Fruit fly (Drosophila melanogaster): Measurements from ENCODE around the gene CG15824.

The CG15824 gene

DNA sequence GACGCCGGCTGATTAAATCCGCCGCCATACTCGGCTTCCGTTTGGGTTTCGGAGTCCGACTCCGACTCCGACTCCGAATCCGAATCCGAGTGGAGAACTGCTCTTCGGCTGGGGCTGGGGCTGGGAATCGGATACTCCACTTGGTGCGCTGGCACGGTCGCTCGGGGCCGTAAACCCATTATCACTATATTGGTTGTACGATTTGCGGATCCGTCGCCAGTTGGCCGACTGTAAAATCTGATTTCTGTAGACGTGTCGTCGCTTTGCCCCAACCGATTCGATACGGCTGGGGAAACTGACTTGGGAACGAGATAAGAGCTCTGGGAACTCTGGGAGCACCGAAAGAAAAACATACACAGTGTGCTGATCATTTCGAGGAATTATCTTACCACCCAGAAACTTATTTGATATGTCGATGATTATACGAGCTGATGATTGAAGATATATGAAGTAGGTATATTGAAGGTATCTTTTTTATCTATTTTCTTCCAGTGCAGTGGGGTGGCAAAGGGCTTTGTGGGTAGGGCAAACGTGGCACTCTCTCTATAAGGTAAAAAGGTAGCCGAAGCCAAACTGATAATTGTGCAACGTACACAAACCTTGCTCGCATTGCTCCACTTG, 26.9 kb downstream of the CG15824 start:
- TF ChIP-seq pan (optimal IDR thresholded peaks at IDR 0.05): no peak
- no peak for TF ChIP-seq Rel (GFP tag; optimal IDR thresholded peaks at IDR 0.05)
- no peak for TF ChIP-seq Rel (tag; optimal IDR thresholded peaks at IDR 0.05)
- no peak for TF ChIP-seq h (GFP tag; optimal IDR thresholded peaks at IDR 0.05)
- no peak for TF ChIP-seq Vsx2 (GFP tag; optimal IDR thresholded peaks at IDR 0.05; ENCODE audit: partially characterized antibody)
- no peak for TF ChIP-seq jim (GFP tag; optimal IDR thresholded peaks at IDR 0.05)
- no peak for TF ChIP-seq HLH106 (tag; optimal IDR thresholded peaks at IDR 0.05)
- TF ChIP-seq dsf (GFP tag; optimal IDR thresholded peaks at IDR 0.05; ENCODE audit: borderline replicate concordance): no peak
- peak; percentile 47 for TF ChIP-seq Hnf4 (GFP tag; optimal IDR thresholded peaks at IDR 0.05)
- TF ChIP-seq Abd-B (GFP tag; optimal IDR thresholded peaks at IDR 0.05): no peak
- TF ChIP-seq Jra (GFP tag; optimal IDR thresholded peaks at IDR 0.05): no peak
- peak; percentile 86 for TF ChIP-seq CrebA (GFP tag; optimal IDR thresholded peaks at IDR 0.05; ENCODE audit: borderline replicate concordance)
- peak; percentile 23 for TF ChIP-seq Sp1 (GFP tag; optimal IDR thresholded peaks at IDR 0.05)
- peak in 1 of 2 experiments; percentile 40 for TF ChIP-seq foxo (GFP tag; optimal IDR thresholded peaks at IDR 0.05)
- TF ChIP-seq Hr78 (GFP tag; optimal IDR thresholded peaks at IDR 0.05): no peak
- no peak for TF ChIP-seq woc (GFP tag; optimal IDR thresholded peaks at IDR 0.05)
- peak; percentile 72 for TF ChIP-seq fru (GFP tag; optimal IDR thresholded peaks at IDR 0.05)
- no peak for TF ChIP-seq brk (GFP tag; optimal IDR thresholded peaks at IDR 0.05)
- TF ChIP-seq CG32264 (GFP tag; optimal IDR thresholded peaks at IDR 0.05): no peak
- peak; percentile 34 for TF ChIP-seq rgr (GFP tag; optimal IDR thresholded peaks at IDR 0.05)
- TF ChIP-seq dl (GFP tag; optimal IDR thresholded peaks at IDR 0.05; ENCODE audit: insufficient read depth in 1 of 2, partially characterized antibody in 2 of 2): no peak
- no peak for TF ChIP-seq ey (GFP tag; optimal IDR thresholded peaks at IDR 0.05)
- no peak for TF ChIP-seq CG9705 (GFP tag; optimal IDR thresholded peaks at IDR 0.05)
- no peak for TF ChIP-seq sv (GFP tag; optimal IDR thresholded peaks at IDR 0.05)
- no peak for TF ChIP-seq Dfd (GFP tag; optimal IDR thresholded peaks at IDR 0.05)
- no peak for TF ChIP-seq Dif (GFP tag; optimal IDR thresholded peaks at IDR 0.05; ENCODE audit: partially characterized antibody)
- TF ChIP-seq dmrt93B (GFP tag; optimal IDR thresholded peaks at IDR 0.05): no peak
- TF ChIP-seq GATAd (GFP tag; optimal IDR thresholded peaks at IDR 0.05): no peak
- TF ChIP-seq OdsH (GFP tag; optimal IDR thresholded peaks at IDR 0.05): peak; percentile 65
- no peak for TF ChIP-seq Hr83 (GFP tag; optimal IDR thresholded peaks at IDR 0.05; ENCODE audit: poor library complexity, severe bottlenecking)
- no peak for TF ChIP-seq Myc (optimal IDR thresholded peaks at IDR 0.05)
- no peak for TF ChIP-seq sage (GFP tag; optimal IDR thresholded peaks at IDR 0.05)
- TF ChIP-seq usp (GFP tag; optimal IDR thresholded peaks at IDR 0.05): no peak
- TF ChIP-seq tai (GFP tag; optimal IDR thresholded peaks at IDR 0.05): no peak
- TF ChIP-seq lola (GFP tag; optimal IDR thresholded peaks at IDR 0.05): no peak
- no peak for TF ChIP-seq Mio (GFP tag; optimal IDR thresholded peaks at IDR 0.05)
- peak; percentile 46 for TF ChIP-seq br (GFP tag; optimal IDR thresholded peaks at IDR 0.05)
- no peak for TF ChIP-seq N (GFP tag; optimal IDR thresholded peaks at IDR 0.05)
- TF ChIP-seq psq (GFP tag; optimal IDR thresholded peaks at IDR 0.05): peak; percentile 4

DNA sequence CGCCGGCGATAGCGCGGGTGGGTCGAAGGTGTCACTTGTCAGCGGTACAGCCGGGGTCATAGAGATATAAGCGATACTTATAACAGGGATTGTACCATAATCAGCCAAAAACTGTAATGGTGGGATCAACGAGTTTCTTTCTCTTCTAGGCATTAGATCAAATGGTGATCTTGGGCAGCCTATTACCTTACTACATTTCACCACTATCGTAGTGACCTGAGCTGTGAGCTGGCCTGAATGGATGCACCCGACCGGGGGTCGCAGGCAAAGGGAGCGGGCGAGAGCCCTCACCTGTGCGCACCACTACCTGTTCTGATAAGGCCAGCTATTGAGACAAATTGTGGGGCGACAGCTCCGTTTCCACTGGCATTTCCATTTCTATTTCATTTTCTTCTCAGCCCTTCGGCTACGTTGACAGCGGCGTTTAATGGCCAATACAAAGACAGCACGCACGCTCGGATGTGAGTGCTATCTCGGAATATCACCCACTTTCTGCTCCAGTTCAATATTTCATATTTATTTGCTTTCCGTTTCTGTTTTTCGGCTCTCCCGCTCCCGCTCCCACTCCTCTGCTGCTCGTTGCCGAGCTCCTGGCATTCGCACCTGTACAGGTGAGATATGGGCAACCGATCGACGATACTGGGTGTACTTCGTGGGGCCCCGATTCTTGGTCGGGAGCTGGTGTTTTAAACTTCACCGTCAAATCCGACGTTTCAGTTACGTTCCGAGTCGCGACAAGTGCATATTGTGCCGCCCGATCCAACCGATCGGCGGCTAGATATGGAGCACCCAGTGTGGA, 28.1 kb downstream of the CG15824 start:
- TF ChIP-seq Hnf4 (GFP tag; optimal IDR thresholded peaks at IDR 0.05) (no peak), CG32264 (GFP tag; optimal IDR thresholded peaks at IDR 0.05) (no peak), OdsH (GFP tag; optimal IDR thresholded peaks at IDR 0.05) (no peak), sv (GFP tag; optimal IDR thresholded peaks at IDR 0.05) (peak; percentile 22), Abd-B (GFP tag; optimal IDR thresholded peaks at IDR 0.05) (no peak), rgr (GFP tag; optimal IDR thresholded peaks at IDR 0.05) (peak; percentile 8), Hr83 (GFP tag; optimal IDR thresholded peaks at IDR 0.05; ENCODE audit: poor library complexity, severe bottlenecking) (peak; percentile 65), Dfd (GFP tag; optimal IDR thresholded peaks at IDR 0.05) (no peak), fru (GFP tag; optimal IDR thresholded peaks at IDR 0.05) (peak; percentile 43), foxo (GFP tag; optimal IDR thresholded peaks at IDR 0.05) (peak in 1 of 2 experiments; percentile 52), sage (GFP tag; optimal IDR thresholded peaks at IDR 0.05) (peak; percentile 12), h (GFP tag; optimal IDR thresholded peaks at IDR 0.05) (peak; percentile 0), psq (GFP tag; optimal IDR thresholded peaks at IDR 0.05) (peak; percentile 25), ey (GFP tag; optimal IDR thresholded peaks at IDR 0.05) (peak; percentile 48)

Measured in whole organism, wandering third instar larva.